Worm (Caenorhabditis elegans): ENCODE measurements around the gene ugt-50.
A peak's percentile ranks its signal among the peaks of the same experiment; 100 is the strongest.

The ugt-50 gene

DNA sequence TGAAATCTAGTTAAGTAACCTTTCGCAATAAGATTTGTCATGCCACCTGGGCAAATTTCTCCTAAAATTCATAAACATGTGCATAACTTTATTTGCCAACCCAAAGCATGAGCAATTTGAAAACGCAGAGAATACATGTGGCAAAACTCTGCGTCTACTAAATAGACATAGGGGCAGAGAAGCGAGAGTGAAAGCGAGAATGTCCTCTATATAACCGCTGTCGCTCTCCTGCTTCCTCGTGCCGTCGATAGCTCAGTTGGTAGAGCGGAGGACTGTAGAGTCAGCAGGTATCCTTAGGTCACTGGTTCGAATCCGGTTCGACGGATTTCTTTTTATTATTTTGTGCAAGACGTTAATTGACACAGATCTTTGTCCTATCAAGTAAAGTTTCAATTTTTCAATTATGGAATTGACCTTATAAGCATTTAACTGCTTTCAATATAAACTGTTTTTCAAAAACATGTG, 26.4 kb upstream of the ugt-50 start (continued):
- TF ChIP-seq C08G9.2 (tag; optimal IDR thresholded peaks at IDR 0.05), result peak; percentile 81
- no peak for TF ChIP-seq pax-1 (tag; optimal IDR thresholded peaks at IDR 0.05)
- TF ChIP-seq sdc-2 (tag; optimal IDR thresholded peaks at IDR 0.05), result peak; percentile 89
- TF ChIP-seq tbx-7 (tag; optimal IDR thresholded peaks at IDR 0.05), result peak; percentile 42
- peak; percentile 94 for TF ChIP-seq ceh-45 (GFP tag; IDR thresholded peaks at IDR 0.05)
- TF ChIP-seq ahr-1 (tag; optimal IDR thresholded peaks at IDR 0.05), result peak; percentile 94
- peak; percentile 79 for TF ChIP-seq zip-5 (tag; optimal IDR thresholded peaks at IDR 0.05)
- peak; percentile 83 for TF ChIP-seq ceh-24 (tag; optimal IDR thresholded peaks at IDR 0.05)
- peak; percentile 63 for TF ChIP-seq odd-2 (tag; optimal IDR thresholded peaks at IDR 0.05)
- peak; percentile 84 for TF ChIP-seq npax-4 (tag; optimal IDR thresholded peaks at IDR 0.05)
- peak; percentile 96 for TF ChIP-seq ceh-6 (GFP tag; optimal IDR thresholded peaks at IDR 0.05)
- TF ChIP-seq ceh-34 (tag; optimal IDR thresholded peaks at IDR 0.05), result peak; percentile 94
- TF ChIP-seq sox-4 (tag; optimal IDR thresholded peaks at IDR 0.05), result peak; percentile 92
- TF ChIP-seq gmeb-2 (tag; optimal IDR thresholded peaks at IDR 0.05), result peak; percentile 93
- peak; percentile 69 for TF ChIP-seq fkh-10 (GFP tag; optimal IDR thresholded peaks at IDR 0.05)
- peak; percentile 93 for TF ChIP-seq madf-2 (tag; optimal IDR thresholded peaks at IDR 0.05)
- TF ChIP-seq ceh-18 (tag; optimal IDR thresholded peaks at IDR 0.05), result peak; percentile 84
- TF ChIP-seq fax-1 (tag; optimal IDR thresholded peaks at IDR 0.05), result peak; percentile 92
- TF ChIP-seq nfya-1 (tag; optimal IDR thresholded peaks at IDR 0.05), result peak; percentile 70
- TF ChIP-seq hlh-6 (tag; optimal IDR thresholded peaks at IDR 0.05), result peak; percentile 95
- peak; percentile 90 for TF ChIP-seq hlh-30 (tag; optimal IDR thresholded peaks at IDR 0.05; ENCODE audit: insufficient read depth)
- peak; percentile 89 for TF ChIP-seq lim-6 (tag; optimal IDR thresholded peaks at IDR 0.05)
- TF ChIP-seq dmd-4 (tag; optimal IDR thresholded peaks at IDR 0.05; ENCODE audit: borderline replicate concordance), result peak; percentile 92
- peak; percentile 93 for TF ChIP-seq ceh-19 (GFP tag; optimal IDR thresholded peaks at IDR 0.05)
- TF ChIP-seq T23F11.4 (GFP tag; optimal IDR thresholded peaks at IDR 0.05), result peak; percentile 91
- TF ChIP-seq ceh-2 (tag; optimal IDR thresholded peaks at IDR 0.05), result peak; percentile 85
- TF ChIP-seq ttx-3 (tag; optimal IDR thresholded peaks at IDR 0.05), result peak; percentile 92
- TF ChIP-seq ztf-16 (tag; optimal IDR thresholded peaks at IDR 0.05), result peak; percentile 91
- TF ChIP-seq ceh-31 (tag; optimal IDR thresholded peaks at IDR 0.05), result peak; percentile 72
- TF ChIP-seq nhr-11 (tag; optimal IDR thresholded peaks at IDR 0.05), result no peak

DNA sequence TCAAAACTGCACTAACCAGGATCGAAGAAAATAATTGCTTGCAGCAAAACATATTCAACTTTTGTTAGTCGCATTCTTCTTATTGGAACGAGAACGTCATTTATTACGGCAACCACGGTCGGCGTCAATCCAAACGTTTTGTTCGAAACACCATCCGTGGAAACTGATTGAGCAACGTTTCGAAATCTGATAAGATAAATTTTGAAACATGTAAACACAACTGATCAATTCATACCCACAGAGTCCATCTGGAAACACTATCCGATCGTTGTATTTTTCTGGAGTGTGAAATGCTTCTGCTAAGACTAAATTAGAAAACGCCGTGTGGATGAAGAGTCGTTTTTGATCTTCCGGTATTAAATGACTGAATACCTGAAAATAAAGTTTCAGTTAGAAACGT, 25.6 kb upstream of the ugt-50 start:
- TF ChIP-seq tbx-2 (tag; optimal IDR thresholded peaks at IDR 0.05) (no peak), fkh-10 (GFP tag; optimal IDR thresholded peaks at IDR 0.05) (no peak), sox-2 (GFP tag; IDR thresholded peaks at IDR 0.05) (no peak)

DNA sequence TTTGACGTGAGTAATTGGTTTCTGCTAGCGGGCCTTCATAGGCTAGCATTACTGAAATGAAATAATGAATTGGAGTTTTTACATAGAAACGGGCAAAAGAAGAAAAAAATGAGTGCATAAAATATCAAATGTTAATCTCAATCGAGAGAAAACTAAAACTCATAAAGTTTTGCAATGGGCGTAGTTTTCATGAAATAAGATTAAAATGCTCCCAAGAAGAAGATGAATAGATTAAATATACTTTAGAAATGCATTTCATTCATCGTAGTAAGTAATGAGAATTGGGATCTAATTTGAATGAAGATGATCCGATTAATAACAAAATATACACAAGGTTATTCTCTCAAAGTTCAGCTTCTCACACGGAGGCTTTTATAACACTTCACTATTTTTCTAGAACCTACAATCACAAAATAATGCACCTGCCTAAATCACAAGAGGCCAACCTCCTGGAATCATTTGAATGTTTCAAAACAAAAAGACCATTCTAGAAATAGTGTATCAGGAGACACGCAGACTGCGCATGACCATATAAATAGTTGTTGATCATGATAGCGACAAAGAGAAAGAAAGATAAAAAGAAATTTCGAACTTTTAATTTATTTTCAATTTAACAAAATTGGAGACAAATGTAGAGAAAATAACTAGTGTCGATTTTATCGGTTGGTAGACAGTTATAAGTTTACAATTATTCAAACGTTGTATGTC, 23.4 kb upstream of the ugt-50 start, which contains the start of gene nhr-17:
nhr-17 (minus strand) TSS at position 51 of the 708 bp plus-strand sequence.
- TF ChIP-seq nhr-232 (tag; optimal IDR thresholded peaks at IDR 0.05) (no peak), dmd-4 (tag; optimal IDR thresholded peaks at IDR 0.05; ENCODE audit: borderline replicate concordance) (no peak), unc-86 (tag; optimal IDR thresholded peaks at IDR 0.05) (no peak), zip-5 (tag; optimal IDR thresholded peaks at IDR 0.05) (no peak), T23F11.4 (GFP tag; optimal IDR thresholded peaks at IDR 0.05) (no peak), nfya-1 (tag; optimal IDR thresholded peaks at IDR 0.05) (no peak), ref-2 (tag; optimal IDR thresholded peaks at IDR 0.05) (no peak), odd-2 (tag; optimal IDR thresholded peaks at IDR 0.05) (no peak), unc-42 (tag; optimal IDR thresholded peaks at IDR 0.05) (no peak), unc-55 (GFP tag; optimal IDR thresholded peaks at IDR 0.05) (no peak)

All from whole organism, late embryonic.